Worm (Caenorhabditis elegans): ENCODE measurements around the gene C44B12.9.

C44B12.9 gene

DNA sequence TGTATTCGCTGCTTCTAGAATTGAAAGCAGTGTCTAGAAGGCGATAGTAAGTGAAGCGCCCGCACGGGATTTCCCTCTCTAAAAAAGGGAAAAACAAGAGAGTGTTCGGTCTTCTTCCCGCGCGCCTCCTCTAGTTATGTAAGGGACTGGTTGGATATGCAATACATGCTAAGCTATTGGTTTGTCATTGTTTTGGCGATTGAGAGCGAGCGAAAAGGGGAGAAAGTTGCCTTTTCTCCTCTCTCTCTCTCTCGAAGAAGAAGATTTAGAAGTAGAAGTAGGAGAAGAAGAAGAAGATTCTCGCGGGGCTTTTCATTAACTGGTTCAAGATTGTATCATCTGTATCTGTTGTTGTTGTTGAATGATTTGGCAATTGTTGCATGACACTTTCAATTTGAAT is 30.3 kb downstream of the C44B12.9 start:
- peak; percentile 57 for TF ChIP-seq blmp-1 (tag; optimal IDR thresholded peaks at IDR 0.05)
- TF ChIP-seq ham-2 (GFP tag; optimal IDR thresholded peaks at IDR 0.05): no peak

ce11 chrIV:1070383-1070782 is 34.0 kb downstream of the C44B12.9 start:
- TF ChIP-seq nhr-12 (tag; optimal IDR thresholded peaks at IDR 0.05): no peak
- no peak for TF ChIP-seq ceh-83 (GFP tag; optimal IDR thresholded peaks at IDR 0.05)
- no peak for TF ChIP-seq cnd-1 (tag; optimal IDR thresholded peaks at IDR 0.05)
- TF ChIP-seq unc-39 (tag; optimal IDR thresholded peaks at IDR 0.05): no peak
- TF ChIP-seq bed-3 (GFP tag; optimal IDR thresholded peaks at IDR 0.05): no peak
- no peak for TF ChIP-seq elt-1 (tag; optimal IDR thresholded peaks at IDR 0.05; ENCODE audit: borderline replicate concordance, insufficient read depth)
- TF ChIP-seq sem-2 (GFP tag; optimal IDR thresholded peaks at IDR 0.05): no peak

ce11 chrIV:1068730-1069244 is 35.6 kb downstream of the C44B12.9 start:
- no peak for TF ChIP-seq sptf-1 (tag; optimal IDR thresholded peaks at IDR 0.05)
- TF ChIP-seq lsy-2 (tag; optimal IDR thresholded peaks at IDR 0.05): no peak
- no peak for TF ChIP-seq tbx-8 (GFP tag; optimal IDR thresholded peaks at IDR 0.05)
- TF ChIP-seq ztf-11 (tag; optimal IDR thresholded peaks at IDR 0.05): no peak

ce11 chrIV:1067430-1067829 is 37.0 kb downstream of the C44B12.9 start, which contains the start of gene znf-782:
TSS of gene znf-782 (minus strand) at chrIV:1067525.
- TF ChIP-seq drap-1 (GFP tag; optimal IDR thresholded peaks at IDR 0.05): no peak
- TF ChIP-seq ham-2 (GFP tag; optimal IDR thresholded peaks at IDR 0.05): no peak
- TF ChIP-seq pha-4 (tag; optimal IDR thresholded peaks at IDR 0.05): peak; percentile 16
- TF ChIP-seq M03D4.4 (tag; optimal IDR thresholded peaks at IDR 0.05): peak; percentile 31
- TF ChIP-seq sptf-1 (tag; optimal IDR thresholded peaks at IDR 0.05): peak; percentile 51

ce11 chrIV:1065569-1065968 is 38.8 kb downstream of the C44B12.9 start:
- TF ChIP-seq lin-13 (tag; optimal IDR thresholded peaks at IDR 0.05): no peak
- no peak for TF ChIP-seq ham-2 (GFP tag; optimal IDR thresholded peaks at IDR 0.05)
- TF ChIP-seq ztf-11 (tag; optimal IDR thresholded peaks at IDR 0.05): no peak
- no peak for TF ChIP-seq mls-2 (tag; optimal IDR thresholded peaks at IDR 0.05)
- TF ChIP-seq elt-1 (tag; optimal IDR thresholded peaks at IDR 0.05; ENCODE audit: borderline replicate concordance, insufficient read depth): no peak
- no peak for TF ChIP-seq nhr-12 (tag; optimal IDR thresholded peaks at IDR 0.05)
- TF ChIP-seq unc-62 (GFP tag; optimal IDR thresholded peaks at IDR 0.05): no peak
- no peak for TF ChIP-seq ceh-39 (tag; optimal IDR thresholded peaks at IDR 0.05)
- no peak for TF ChIP-seq mab-5 (tag; optimal IDR thresholded peaks at IDR 0.05)
- TF ChIP-seq ces-1 (GFP tag; optimal IDR thresholded peaks at IDR 0.05): no peak
- TF ChIP-seq lsy-2 (tag; optimal IDR thresholded peaks at IDR 0.05): no peak
- TF ChIP-seq unc-120 (tag; optimal IDR thresholded peaks at IDR 0.05; ENCODE audit: poor library complexity, severe bottlenecking): no peak

DNA sequence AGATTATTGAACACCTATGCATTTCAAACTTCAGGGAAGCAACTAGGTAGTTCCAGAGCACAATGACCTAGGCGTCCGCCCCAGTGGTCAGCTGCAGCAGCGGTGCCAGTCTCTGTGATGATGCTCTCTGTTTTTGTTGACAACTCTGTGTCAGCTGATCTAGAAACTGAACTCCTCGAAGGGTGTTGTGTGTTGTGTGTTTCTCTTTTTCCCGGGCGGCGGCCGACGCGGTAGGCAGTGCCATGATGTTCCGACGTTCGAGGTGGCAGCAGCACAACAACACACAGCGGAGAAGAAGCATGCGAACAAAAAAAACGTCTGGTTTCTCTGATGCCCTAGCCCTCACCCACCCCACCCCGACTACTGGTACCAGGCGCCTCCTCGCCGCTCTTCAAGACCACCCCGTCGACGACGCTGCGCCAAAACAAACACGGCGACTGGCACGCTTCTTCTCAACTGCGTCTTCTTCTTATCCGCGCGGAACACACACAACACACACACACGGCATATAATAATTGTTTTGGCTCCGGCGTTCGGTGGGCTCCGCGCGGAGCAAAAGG is 40.0 kb downstream of the C44B12.9 start:
- TF ChIP-seq ztf-11 (tag; optimal IDR thresholded peaks at IDR 0.05) (no peak), mep-1 (tag; optimal IDR thresholded peaks at IDR 0.05) (no peak), nhr-76 (tag; optimal IDR thresholded peaks at IDR 0.05) (no peak), mls-2 (tag; optimal IDR thresholded peaks at IDR 0.05) (no peak), pha-4 (tag; optimal IDR thresholded peaks at IDR 0.05) (no peak), drap-1 (GFP tag; optimal IDR thresholded peaks at IDR 0.05) (no peak), elt-3 (tag; optimal IDR thresholded peaks at IDR 0.05) (no peak), unc-120 (tag; optimal IDR thresholded peaks at IDR 0.05; ENCODE audit: poor library complexity, severe bottlenecking) (no peak), bed-3 (GFP tag; optimal IDR thresholded peaks at IDR 0.05) (no peak), zip-8 (tag; optimal IDR thresholded peaks at IDR 0.05) (no peak), lin-32 (GFP tag; optimal IDR thresholded peaks at IDR 0.05) (no peak)

ce11 chrIV:1063058-1063457 is 41.4 kb downstream of the C44B12.9 start:
- no peak for TF ChIP-seq blmp-1 (tag; optimal IDR thresholded peaks at IDR 0.05)
- TF ChIP-seq zip-8 (tag; optimal IDR thresholded peaks at IDR 0.05): no peak
- TF ChIP-seq sem-2 (GFP tag; optimal IDR thresholded peaks at IDR 0.05): no peak
- no peak for TF ChIP-seq lsy-2 (tag; optimal IDR thresholded peaks at IDR 0.05)
- no peak for TF ChIP-seq ham-2 (GFP tag; optimal IDR thresholded peaks at IDR 0.05)
- TF ChIP-seq pha-4 (tag; optimal IDR thresholded peaks at IDR 0.05): no peak
- no peak for TF ChIP-seq cnd-1 (tag; optimal IDR thresholded peaks at IDR 0.05)
